Worm (Caenorhabditis elegans): ENCODE results near the gene rmd-2.

ce11 chrV:10019934-10020333, 33.9 kb upstream of the rmd-2 start:
- TF ChIP-seq rnt-1 (tag; optimal IDR thresholded peaks at IDR 0.05): no peak
- no peak for TF ChIP-seq nhr-77 (tag; optimal IDR thresholded peaks at IDR 0.05)
- peak in 1 of 2 experiments; percentile 5 for TF ChIP-seq lin-35 (GFP tag; optimal IDR thresholded peaks at IDR 0.05)
- no peak for TF ChIP-seq xbp-1 (tag; optimal IDR thresholded peaks at IDR 0.05)
- TF ChIP-seq unc-130 (tag; optimal IDR thresholded peaks at IDR 0.05): no peak
- no peak for TF ChIP-seq fos-1 (tag; optimal IDR thresholded peaks at IDR 0.05)
- no peak for TF ChIP-seq jun-1 (tag; optimal IDR thresholded peaks at IDR 0.05)
- no peak for TF ChIP-seq nhr-12 (tag; optimal IDR thresholded peaks at IDR 0.05)
- no peak for TF ChIP-seq mep-1 (tag; optimal IDR thresholded peaks at IDR 0.05)
- no peak for TF ChIP-seq ama-1 (optimal IDR thresholded peaks at IDR 0.05)
- TF ChIP-seq zag-1 (tag; optimal IDR thresholded peaks at IDR 0.05): no peak
